Worm (Caenorhabditis elegans) whole organism, L4 larva: ENCODE measurements around the gene pqm-1.

Source experiments
- ceh-32 ChIP-seq: sonication (generic microtip); optimal IDR thresholded peaks from 2 replicates; lab custom pipeline; 2016; ENCODE audit warnings: mild to moderate bottlenecking, missing genetic modification characterization, missing compliant biosample characterization; ENCODE audit not compliant: poor library complexity
- dmd-6 ChIP-seq: fragments of 200-800 bp; sonication (Bioruptor generic); IDR thresholded peaks from 2 replicates; pipeline ENCODE4 v1.3.6; 2022; ENCODE audit warnings: missing genetic modification reagents, missing genetic modification characterization, missing compliant biosample characterization
- lim-7 ChIP-seq: fragments of 200-800 bp; sonication (Bioruptor generic); IDR thresholded peaks from 2 replicates; pipeline ENCODE4 v1.3.6; 2022; ENCODE audit warnings: missing genetic modification characterization, missing compliant biosample characterization
- lin-1 ChIP-seq: fragments of 200-800 bp; sonication (Bioruptor generic); IDR thresholded peaks from 2 replicates; pipeline ENCODE4 v1.3.6; 2022; ENCODE audit warnings: missing genetic modification reagents, missing genetic modification characterization, missing compliant biosample characterization
- lsy-2 ChIP-seq, 2 experiments: fragments of 150-350 bp in 1 of 2; sonication (generic microtip) in 1 of 2; optimal IDR thresholded peaks; 2 replicates each; lab custom pipeline; 2014 to 2017; ENCODE audit warnings: missing biosample characterization in 2 of 2, missing genetic modification characterization in 2 of 2
- pha-4 ChIP-seq, 2 experiments: fragments of 150-350 bp in 1 of 2; fragments of 200-800 bp in 1 of 2; sonication (Bioruptor generic) in 1 of 2; IDR thresholded peaks in 1 of 2; optimal IDR thresholded peaks in 1 of 2; 2 replicates each; pipeline versions ENCODE4 v1.3.6 to Lab custom; 2014 to 2022; ENCODE audit warnings: missing genetic modification characterization in 2 of 2, missing genetic modification reagents in 2 of 2, missing biosample characterization in 1 of 2, missing compliant biosample characterization in 1 of 2
- sdz-12 ChIP-seq: fragments of 200-800 bp; sonication (Bioruptor generic); optimal IDR thresholded peaks from 2 replicates; lab custom pipeline; 2018; ENCODE audit warnings: mild to moderate bottlenecking, missing genetic modification characterization, missing compliant biosample characterization
- unc-62 ChIP-seq, 3 experiments: fragments of 150-350 bp in 1 of 3; sonication (generic microtip); optimal IDR thresholded peaks in 2 of 3; peaks in 1 of 3; 1 replicate in 1 of 3; 2 replicates in 2 of 3; lab custom pipeline; 2014 to 2017; ENCODE audit warnings: missing biosample characterization in 3 of 3, missing genetic modification characterization in 3 of 3, missing genetic modification reagents in 3 of 3, missing genotype in 1 of 3

ce11 chrII:11107828-11108227 lies 44.6 kb downstream of the pqm-1 start, which contains the start of gene apc-17:
- TF ChIP-seq lim-7 (GFP tag; lab: Robert Waterston, UW) (no peak), ceh-32 (no peak), dmd-6 (GFP tag; lab: Robert Waterston, UW) (no peak), lin-1 (GFP tag; lab: Robert Waterston, UW) (no peak), pha-4 (GFP tag; IDR thresholded peaks at IDR 0.05; lab: Robert Waterston, UW) (no peak), pha-4 (tag; optimal IDR thresholded peaks at IDR 0.05; lab: Kevin White, UChicago) (no peak), lsy-2 (tag; optimal IDR thresholded peaks at IDR 0.05; lab: Kevin White, UChicago) (no peak), sdz-12 (GFP tag; lab: Kevin White, UChicago) (no peak), unc-62 (GFP tag; optimal IDR thresholded peaks at IDR 0.05 in 1 of 2; lab: Kevin White, UChicago) (no peak), unc-62 (tag; optimal IDR thresholded peaks at IDR 0.05; lab: Kevin White, UChicago) (no peak)
